Fruit fly (Drosophila melanogaster) whole organism: Measurements from ENCODE around the gene CG5078.
"Not testable (repeated sequence)": the region's sequence is repeated elsewhere in the genome, so short reads cannot be mapped to it uniquely, and the experiment has no call there.

ENCODE experiments used
- CG8478 ChIP-seq: fragments of >200 bp; optimal IDR thresholded peaks from 2 replicates; lab custom pipeline; 2018; ENCODE audit warnings: inconsistent platforms
- Dll ChIP-seq: fragments of >200 bp; optimal IDR thresholded peaks from 2 replicates; lab custom pipeline; 2017
- EcR ChIP-seq, 2 experiments: fragments of >200 bp; optimal IDR thresholded peaks; 2 replicates each; lab custom pipeline; 2017; ENCODE audit warnings: missing biosample characterization in 2 of 2, missing genetic modification characterization in 2 of 2, missing genetic modification reagents in 2 of 2
- pan ChIP-seq: fragments of >200 bp; optimal IDR thresholded peaks from 2 replicates; lab custom pipeline; 2017
- psq ChIP-seq: fragments of >200 bp; optimal IDR thresholded peaks from 2 replicates; lab custom pipeline; 2017
- usp ChIP-seq: fragments of >200 bp; optimal IDR thresholded peaks from 2 replicates; lab custom pipeline; 2017; ENCODE audit warnings: missing biosample characterization, missing genetic modification characterization, mixed read lengths

dm6 chr3L:20499536-20499935 lies 6.3 kb upstream of the CG5078 start, which contains the start of gene CG18281:
- not testable (repeated sequence) for TF ChIP-seq EcR (GFP tag; optimal IDR thresholded peaks at IDR 0.05; lab: Kevin White, UChicago); Dll (lab: Kevin White, UChicago); CG8478 (lab: Kevin White, UChicago); psq (lab: Kevin White, UChicago); usp (GFP tag; lab: Kevin White, UChicago); pan (lab: Kevin White, UChicago)
